Fruit fly (Drosophila melanogaster): ENCODE results near the gene Fadd.

Gene Fadd

dm6 chr3R:22023041-22023626 is 11.1 kb upstream of the Fadd start, which contains the start of the genes Mitofilin and mRpL35 (continued):
- no peak for TF ChIP-seq jing (GFP tag; optimal IDR thresholded peaks at IDR 0.05)
- peak; percentile 16 for TF ChIP-seq gro (GFP tag; optimal IDR thresholded peaks at IDR 0.05)
- peak; percentile 22; the same call in 1 of the 2 replicates for TF ChIP-seq CG14441 (GFP tag; IDR thresholded peaks at IDR 0.05)
- no peak for TF ChIP-seq hb (GFP tag; IDR thresholded peaks at IDR 0.05; ENCODE audit: partially characterized antibody)
- TF ChIP-seq lmd (GFP tag; IDR thresholded peaks at IDR 0.05) = peak; percentile 35; the same call in 1 of the 2 replicates
- TF ChIP-seq CG6689 (GFP tag; IDR thresholded peaks at IDR 0.05) = peak; percentile 31; the same call in 1 of the 2 replicates
- peak; percentile 89 for TF ChIP-seq BEAF-32 (GFP tag; optimal IDR thresholded peaks at IDR 0.05)
- no peak for TF ChIP-seq CG10209 (GFP tag; optimal IDR thresholded peaks at IDR 0.05)
- no peak for TF ChIP-seq bsh (GFP tag; optimal IDR thresholded peaks at IDR 0.05)
- no peak for TF ChIP-seq CG18764 (GFP tag; optimal IDR thresholded peaks at IDR 0.05)
- peak; percentile 63 for TF ChIP-seq CG8944 (GFP tag; optimal IDR thresholded peaks at IDR 0.05)
- no peak for TF ChIP-seq CG17328 (GFP tag; IDR thresholded peaks at IDR 0.05)
- peak; percentile 41 for TF ChIP-seq CG12391 (tag; optimal IDR thresholded peaks at IDR 0.05)
- no peak for TF ChIP-seq fru (optimal IDR thresholded peaks at IDR 0.05)
- TF ChIP-seq tll (GFP tag; optimal IDR thresholded peaks at IDR 0.05) = peak in 1 of 2 experiments; percentile 59
- no peak for TF ChIP-seq repo (GFP tag; optimal IDR thresholded peaks at IDR 0.05)
- TF ChIP-seq CG9215 (GFP tag; IDR thresholded peaks at IDR 0.05) = peak; percentile 48
- peak; percentile 76 for TF ChIP-seq Med (GFP tag)
- peak; percentile 17 for TF ChIP-seq CG34376 (GFP tag; optimal IDR thresholded peaks at IDR 0.05)
- peak; percentile 40 for TF ChIP-seq Deaf1 (tag; optimal IDR thresholded peaks at IDR 0.05)
- TF ChIP-seq Fer2 (tag; optimal IDR thresholded peaks at IDR 0.05) = no peak
- no peak for TF ChIP-seq CG4404 (GFP tag; IDR thresholded peaks at IDR 0.05)
- peak; percentile 6 for TF ChIP-seq trem (tag; optimal IDR thresholded peaks at IDR 0.05)
- TF ChIP-seq gcm (GFP tag; optimal IDR thresholded peaks at IDR 0.05) = no peak
- TF ChIP-seq D (optimal IDR thresholded peaks at IDR 0.05) = no peak
- TF ChIP-seq D (GFP tag; optimal IDR thresholded peaks at IDR 0.05) = no peak
- TF ChIP-seq Dp (GFP tag; optimal IDR thresholded peaks at IDR 0.05) = no peak
- TF ChIP-seq CG7839 (tag; optimal IDR thresholded peaks at IDR 0.05) = peak; percentile 15
- peak; percentile 50 for TF ChIP-seq Atf-2 (GFP tag; optimal IDR thresholded peaks at IDR 0.05)
- peak; percentile 39 for TF ChIP-seq CG17829 (tag; optimal IDR thresholded peaks at IDR 0.05)
- no peak for TF ChIP-seq CG31365 (tag; optimal IDR thresholded peaks at IDR 0.05)
- peak; percentile 47 for TF ChIP-seq shn (GFP tag; optimal IDR thresholded peaks at IDR 0.05)
- TF ChIP-seq gfzf (GFP tag; optimal IDR thresholded peaks at IDR 0.05) = peak; percentile 7
- TF ChIP-seq Dip3 (GFP tag; optimal IDR thresholded peaks at IDR 0.05) = peak; percentile 62
- peak; percentile 43 for TF ChIP-seq CG13287 (GFP tag; IDR thresholded peaks at IDR 0.05; ENCODE audit: partially characterized antibody)
- TF ChIP-seq onecut (GFP tag; IDR thresholded peaks at IDR 0.05) = peak; percentile 3; the same call in 1 of the 2 replicates
- peak; percentile 97 for TF ChIP-seq Sin3A (optimal IDR thresholded peaks at IDR 0.05)
- no peak for TF ChIP-seq toy (GFP tag; IDR thresholded peaks at IDR 0.05)
- no peak for TF ChIP-seq pan (optimal IDR thresholded peaks at IDR 0.05)
- no peak for TF ChIP-seq pan (GFP tag; optimal IDR thresholded peaks at IDR 0.05 in 1 of 2, IDR thresholded peaks at IDR 0.05 in 1 of 2)
- TF ChIP-seq MTF-1 (GFP tag; optimal IDR thresholded peaks at IDR 0.05; ENCODE audit: borderline replicate concordance) = no peak
- TF ChIP-seq gem (tag; optimal IDR thresholded peaks at IDR 0.05) = peak; percentile 47
- no peak for TF ChIP-seq ken (GFP tag; IDR thresholded peaks at IDR 0.05)
- no peak for TF ChIP-seq Atf6 (GFP tag; IDR thresholded peaks at IDR 0.05)
- peak; percentile 61 for TF ChIP-seq CG9932 (GFP tag; IDR thresholded peaks at IDR 0.05)
- no peak for TF ChIP-seq TFAM (GFP tag; optimal IDR thresholded peaks at IDR 0.05)
- peak; percentile 38 for TF ChIP-seq p53 (GFP tag; optimal IDR thresholded peaks at IDR 0.05)
- TF ChIP-seq Sry-δ (GFP tag; optimal IDR thresholded peaks at IDR 0.05) = peak; percentile 94
- 0 out of 4 replicates have a peak, but pooled peaks have one; percentile 34 for TF ChIP-seq chinmo (GFP tag; IDR thresholded peaks at IDR 0.05; ENCODE audit: partially characterized antibody)
- TF ChIP-seq sisA (GFP tag; IDR thresholded peaks at IDR 0.05) = no peak
- TF ChIP-seq Gug (GFP tag; IDR thresholded peaks at IDR 0.05) = peak; percentile 24; the same call in 2 of the 4 replicates

Data from whole organism, embryonic.